Fruit fly (Drosophila melanogaster): ENCODE measurements around the gene Marcal1.

Gene Marcal1

dm6 chr2L:4999389-5000032, 44.2 kb downstream of the Marcal1 start (continued):
- TF ChIP-seq ato (GFP tag; IDR thresholded peaks at IDR 0.05; ENCODE audit: partially characterized antibody) (no peak), HLHmδ (GFP tag; optimal IDR thresholded peaks at IDR 0.05) (no peak), CG8944 (GFP tag; optimal IDR thresholded peaks at IDR 0.05) (peak; percentile 43), psq (GFP tag; optimal IDR thresholded peaks at IDR 0.05) (no peak), CG17328 (GFP tag; IDR thresholded peaks at IDR 0.05) (peak; percentile 74), CTCF (GFP tag; optimal IDR thresholded peaks at IDR 0.05) (peak; percentile 26), MBD-R2 (GFP tag; IDR thresholded peaks at IDR 0.05) (peak; percentile 48; the same call in 1 of the 2 replicates), HLH4C (GFP tag; IDR thresholded peaks at IDR 0.05; ENCODE audit: partially characterized antibody) (no peak), chn (GFP tag; optimal IDR thresholded peaks at IDR 0.05) (peak; percentile 49), nom (GFP tag; optimal IDR thresholded peaks at IDR 0.05) (no peak), ranshi (GFP tag; IDR thresholded peaks at IDR 0.05) (peak; percentile 70; the same call in 1 of the 2 replicates), maf-S (GFP tag; optimal IDR thresholded peaks at IDR 0.05) (peak; percentile 38), CG30431 (GFP tag; optimal IDR thresholded peaks at IDR 0.05) (peak; percentile 70), ase (GFP tag; IDR thresholded peaks at IDR 0.05) (peak; percentile 67), CG12071 (GFP tag; optimal IDR thresholded peaks at IDR 0.05) (peak; percentile 70), CoRest (tag; optimal IDR thresholded peaks at IDR 0.05) (peak; percentile 75), CkIIα-i1 (GFP tag; IDR thresholded peaks at IDR 0.05) (no peak), esg (GFP tag; conservative IDR thresholded peaks at IDR 0.05) (peak; percentile 70), CG8089 (GFP tag; optimal IDR thresholded peaks at IDR 0.05) (no peak), Ets97D (GFP tag; optimal IDR thresholded peaks at IDR 0.05) (no peak), Bdp1 (GFP tag; optimal IDR thresholded peaks at IDR 0.05) (peak; percentile 47), Hr3 (GFP tag; optimal IDR thresholded peaks at IDR 0.05) (peak; percentile 46), Spps (tag; optimal IDR thresholded peaks at IDR 0.05) (no peak), gfzf (GFP tag; optimal IDR thresholded peaks at IDR 0.05) (no peak), Myb (GFP tag; optimal IDR thresholded peaks at IDR 0.05) (peak; percentile 30), CG11398 (GFP tag; optimal IDR thresholded peaks at IDR 0.05) (no peak), az2 (GFP tag; optimal IDR thresholded peaks at IDR 0.05) (peak; percentile 47), CG12744 (GFP tag; optimal IDR thresholded peaks at IDR 0.05) (no peak), Usf (GFP tag; optimal IDR thresholded peaks at IDR 0.05) (peak; percentile 46), CG13424 (tag; optimal IDR thresholded peaks at IDR 0.05) (peak; percentile 64), Aef1 (GFP tag; IDR thresholded peaks at IDR 0.05) (peak; percentile 72), eyg (GFP tag; optimal IDR thresholded peaks at IDR 0.05) (peak; percentile 19), z (GFP tag; IDR thresholded peaks at IDR 0.05) (no peak), CG10366 (GFP tag; IDR thresholded peaks at IDR 0.05) (peak; percentile 69), Meics (GFP tag; optimal IDR thresholded peaks at IDR 0.05) (peak; percentile 61), CG6765 (GFP tag; optimal IDR thresholded peaks at IDR 0.05) (peak; percentile 1), CG9817 (tag; optimal IDR thresholded peaks at IDR 0.05) (peak; percentile 65), fru (optimal IDR thresholded peaks at IDR 0.05) (no peak), zen2 (GFP tag; IDR thresholded peaks at IDR 0.05; ENCODE audit: partially characterized antibody) (no peak), CG2712 (tag; optimal IDR thresholded peaks at IDR 0.05) (peak; percentile 72), Dbx (GFP tag; IDR thresholded peaks at IDR 0.05) (no peak; the same call in 1 of the 3 replicates), schlank (tag; optimal IDR thresholded peaks at IDR 0.05) (peak; percentile 52), CG11695 (GFP tag; IDR thresholded peaks at IDR 0.05) (peak; percentile 59; the same call in 2 of the 3 replicates), PHDP (tag; optimal IDR thresholded peaks at IDR 0.05) (peak; percentile 55), Hsf (GFP tag; optimal IDR thresholded peaks at IDR 0.05) (peak; percentile 68), CG2889 (GFP tag; IDR thresholded peaks at IDR 0.05) (peak; percentile 77; the same call in 2 of the 3 replicates), CG12299 (tag; optimal IDR thresholded peaks at IDR 0.05) (no peak), Hr78 (GFP tag; optimal IDR thresholded peaks at IDR 0.05) (no peak), CG10431 (GFP tag; optimal IDR thresholded peaks at IDR 0.05) (peak; percentile 17), Med (GFP tag) (peak; percentile 96), BEAF-32 (GFP tag; optimal IDR thresholded peaks at IDR 0.05) (no peak)

Data from whole organism, embryonic.